Worm (Caenorhabditis elegans): Measurements from ENCODE around the gene skp-1.
A peak's percentile ranks its signal among the peaks of the same experiment; 100 is the strongest.

DNA sequence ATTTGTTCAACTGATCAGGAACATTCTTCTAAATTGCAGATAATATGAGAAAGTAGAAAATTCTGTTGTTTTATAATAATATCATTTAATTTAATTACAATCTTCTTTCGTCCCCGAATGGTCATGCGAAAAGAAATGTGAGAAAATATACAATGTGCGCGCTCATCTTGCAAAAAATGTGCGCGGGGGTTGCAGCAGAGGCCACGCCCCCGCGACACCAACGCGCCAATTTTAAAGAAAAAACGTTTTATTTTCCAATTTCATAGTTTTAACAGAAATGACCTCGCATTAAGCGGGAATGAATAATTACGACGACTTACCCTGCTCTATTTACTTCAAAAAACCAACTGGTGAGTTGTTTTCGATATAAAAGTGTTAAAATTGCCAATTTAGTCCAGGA is 34.8 kb upstream of the skp-1 start, which contains the start of gene sas-5:
- TF ChIP-seq lsy-2 (tag; optimal IDR thresholded peaks at IDR 0.05) (peak; percentile 73), sem-2 (GFP tag; optimal IDR thresholded peaks at IDR 0.05) (peak; percentile 51), ces-1 (GFP tag; optimal IDR thresholded peaks at IDR 0.05) (peak; percentile 55), nhr-12 (tag; optimal IDR thresholded peaks at IDR 0.05) (peak; percentile 37), ceh-39 (tag; optimal IDR thresholded peaks at IDR 0.05) (no peak), elt-1 (tag; optimal IDR thresholded peaks at IDR 0.05; ENCODE audit: borderline replicate concordance, insufficient read depth) (peak; percentile 5), ztf-11 (tag; optimal IDR thresholded peaks at IDR 0.05) (peak; percentile 77), nhr-237 (tag; optimal IDR thresholded peaks at IDR 0.05) (peak; percentile 53), nhr-28 (tag; optimal IDR thresholded peaks at IDR 0.05) (peak; percentile 5)

Data from whole organism, mixed stage, embryonic.